Fruit fly (Drosophila melanogaster) whole organism, embryonic: ENCODE data around the gene CG18301.

Experiments
- B-H2 ChIP-seq: fragments of 200-800 bp; sonication (Bioruptor generic); optimal IDR thresholded peaks from 2 replicates; lab custom pipeline; 2018; ENCODE audit warnings: missing biosample characterization, mild to moderate bottlenecking, missing genetic modification characterization
- CG10321 ChIP-seq: fragments of 200-800 bp; sonication (Bioruptor generic); IDR thresholded peaks from 2 replicates; pipeline ENCODE4 v1.3.6; 2022; ENCODE audit warnings: missing biosample characterization, missing genetic modification characterization
- CG12769 ChIP-seq: fragments of 200-800 bp; sonication (Bioruptor generic); optimal IDR thresholded peaks from 2 replicates; lab custom pipeline; 2019; ENCODE audit warnings: missing biosample characterization, mild to moderate bottlenecking, missing genetic modification characterization, moderate library complexity
- CG13123 ChIP-seq: fragments of 200-800 bp; sonication (Bioruptor generic); optimal IDR thresholded peaks from 2 replicates; lab custom pipeline; 2016; ENCODE audit warnings: missing biosample characterization, missing genetic modification characterization
- CG14710 ChIP-seq: fragments of 200-800 bp; sonication (Bioruptor generic); optimal IDR thresholded peaks from 3 replicates; lab custom pipeline; 2019; ENCODE audit warnings: missing biosample characterization, mild to moderate bottlenecking, missing genetic modification characterization, moderate library complexity
- CG15601 ChIP-seq: fragments of 200-800 bp; sonication (Bioruptor generic); optimal IDR thresholded peaks from 3 replicates; lab custom pipeline; 2019; ENCODE audit warnings: missing biosample characterization, mild to moderate bottlenecking, missing genetic modification characterization, moderate library complexity
- CG17186 ChIP-seq: fragments of 200-800 bp; sonication (Bioruptor generic); optimal IDR thresholded peaks from 3 replicates; lab custom pipeline; 2017; ENCODE audit warnings: missing biosample characterization, missing genetic modification reagents, missing genetic modification characterization
- CG17359 ChIP-seq: fragments of 200-800 bp; sonication (Bioruptor generic); optimal IDR thresholded peaks from 3 replicates; lab custom pipeline; 2018; ENCODE audit warnings: missing biosample characterization, mild to moderate bottlenecking, missing genetic modification characterization, moderate library complexity
- CG2129 ChIP-seq: fragments of 200-800 bp; sonication (Bioruptor generic); IDR thresholded peaks from 2 replicates; pipeline ENCODE4 v1.3.6; 2022; ENCODE audit warnings: missing biosample characterization, missing genetic modification characterization; ENCODE audit not compliant: partially characterized antibody
- CG2678 ChIP-seq: fragments of 200-800 bp; sonication (Bioruptor generic); optimal IDR thresholded peaks from 3 replicates; lab custom pipeline; 2019; ENCODE audit warnings: missing biosample characterization, mild to moderate bottlenecking, missing genetic modification characterization, moderate library complexity
- CG2875 ChIP-seq: fragments of 200-800 bp; sonication (Bioruptor generic); optimal IDR thresholded peaks from 2 replicates; lab custom pipeline; 2017; ENCODE audit warnings: missing biosample characterization, mild to moderate bottlenecking, missing genetic modification characterization, missing genetic modification reagents
- CG30431 ChIP-seq: fragments of 200-800 bp; sonication (Bioruptor generic); optimal IDR thresholded peaks from 2 replicates; lab custom pipeline; 2017; ENCODE audit warnings: missing biosample characterization, missing genetic modification characterization
- CG3065 ChIP-seq: fragments of 200-800 bp; sonication (Bioruptor generic); optimal IDR thresholded peaks from 2 replicates; lab custom pipeline; 2016; ENCODE audit warnings: missing biosample characterization, missing genetic modification characterization
- CG3281 ChIP-seq: fragments of 200-800 bp; sonication (Bioruptor generic); optimal IDR thresholded peaks from 3 replicates; lab custom pipeline; 2017; ENCODE audit warnings: missing biosample characterization, mild to moderate bottlenecking, missing genetic modification characterization
- CG4617 ChIP-seq: fragments of 200-800 bp; sonication (Bioruptor generic); optimal IDR thresholded peaks from 3 replicates; lab custom pipeline; 2016; ENCODE audit warnings: missing biosample characterization, missing genetic modification characterization, borderline replicate concordance
- CG6175 ChIP-seq: fragments of 200-800 bp; sonication (Bioruptor generic); IDR thresholded peaks from 3 replicates; pipeline ENCODE4 v1.3.6; 2022; ENCODE audit warnings: missing biosample characterization, missing genetic modification characterization
- CG7357 ChIP-seq: fragments of 200-800 bp; sonication (Bioruptor generic); IDR thresholded peaks from 3 replicates; pipeline ENCODE4 v1.3.6; 2022; ENCODE audit warnings: missing biosample characterization, missing genetic modification characterization
- CG7987 ChIP-seq: fragments of 200-800 bp; sonication (Bioruptor generic); optimal IDR thresholded peaks from 2 replicates; lab custom pipeline; 2018; ENCODE audit warnings: missing biosample characterization, mild to moderate bottlenecking, missing genetic modification characterization, moderate library complexity
- CG8290 ChIP-seq, 3 experiments: fragments of 200-800 bp; sonication (Bioruptor generic); optimal IDR thresholded peaks; 2 replicates each; lab custom pipeline; 2016 to 2019; ENCODE audit warnings: missing biosample characterization in 3 of 3, missing genetic modification characterization in 3 of 3, mild to moderate bottlenecking in 2 of 3, moderate library complexity in 1 of 3
- CG8388 ChIP-seq: fragments of 200-800 bp; sonication (Bioruptor generic); optimal IDR thresholded peaks from 2 replicates; lab custom pipeline; 2019; ENCODE audit warnings: missing biosample characterization, mild to moderate bottlenecking, missing genetic modification characterization, moderate library complexity
- CG9932 ChIP-seq: fragments of 200-800 bp; sonication (Bioruptor generic); IDR thresholded peaks from 2 replicates; pipeline ENCODE4 v1.3.6; 2022; ENCODE audit warnings: missing biosample characterization, missing genetic modification characterization
- Dfd ChIP-seq, 2 experiments: fragments of >200 bp; optimal IDR thresholded peaks; 2 replicates each; lab custom pipeline; 2017; ENCODE audit warnings: missing biosample characterization in 2 of 2, missing genetic modification characterization in 2 of 2
- Drgx ChIP-seq: fragments of 200-800 bp; sonication (Bioruptor generic); IDR thresholded peaks from 2 replicates; pipeline ENCODE4 v1.3.6; 2022; ENCODE audit warnings: missing biosample characterization, missing genetic modification characterization
- E2f1 ChIP-seq: fragments of 200-800 bp; sonication (Bioruptor generic); IDR thresholded peaks from 2 replicates; pipeline ENCODE4 v1.3.6; 2022; ENCODE audit warnings: missing biosample characterization, missing genetic modification characterization
- GATAe ChIP-seq: fragments of 200-800 bp; sonication (Bioruptor generic); conservative IDR thresholded peaks from 2 replicates; pipeline ENCODE4 v1.3.6; 2022; ENCODE audit warnings: missing biosample characterization, missing genetic modification characterization
- HHEX ChIP-seq: fragments of 200-800 bp; sonication (Bioruptor generic); optimal IDR thresholded peaks from 3 replicates; lab custom pipeline; 2017; ENCODE audit warnings: missing biosample characterization, mild to moderate bottlenecking, missing genetic modification characterization, missing genetic modification reagents
- HLHmδ ChIP-seq: fragments of 200-800 bp; sonication (Bioruptor generic); optimal IDR thresholded peaks from 2 replicates; lab custom pipeline; 2018; ENCODE audit warnings: missing biosample characterization, mild to moderate bottlenecking, missing genetic modification characterization, moderate library complexity
- Hsf ChIP-seq: fragments of 200-800 bp; sonication (Bioruptor generic); optimal IDR thresholded peaks from 3 replicates; lab custom pipeline; 2016; ENCODE audit warnings: missing biosample characterization, missing genetic modification characterization
- Lhr ChIP-seq: fragments of 200-800 bp; sonication (Bioruptor generic); optimal IDR thresholded peaks from 3 replicates; lab custom pipeline; 2017; ENCODE audit warnings: mild to moderate bottlenecking, missing biosample characterization, missing genetic modification reagents, missing genetic modification characterization
- Med ChIP-seq: fragments of 200-800 bp; sonication (Bioruptor generic); peaks from one replicate; lab custom pipeline; 2016; ENCODE audit warnings: missing biosample characterization, missing genetic modification characterization, mild to moderate bottlenecking, inconsistent platforms, moderate library complexity
- Meics ChIP-seq: fragments of 200-800 bp; sonication (Bioruptor generic); optimal IDR thresholded peaks from 2 replicates; lab custom pipeline; 2017; ENCODE audit warnings: missing biosample characterization, mild to moderate bottlenecking, missing genetic modification characterization
- PHDP ChIP-seq: fragments of 200-800 bp; sonication (Bioruptor generic); optimal IDR thresholded peaks from 3 replicates; lab custom pipeline; 2018; ENCODE audit warnings: missing biosample characterization, mild to moderate bottlenecking, missing genetic modification characterization, moderate library complexity
- Rfx ChIP-seq: fragments of 200-800 bp; sonication (Bioruptor generic); IDR thresholded peaks from 2 replicates; pipeline ENCODE4 v1.3.6; 2022; ENCODE audit warnings: missing biosample characterization, missing genetic modification characterization
- Trl ChIP-seq, 3 experiments: fragments of >200 bp in 2 of 3; fragments of 200-800 bp in 1 of 3; sonication (Bioruptor generic) in 1 of 3; optimal IDR thresholded peaks; 2 replicates in 1 of 3; 3 replicates in 2 of 3; lab custom pipeline; 2016 to 2017; ENCODE audit warnings: missing biosample characterization in 1 of 3, missing genetic modification characterization in 1 of 3
- YL-1 ChIP-seq: fragments of 200-800 bp; sonication (Bioruptor generic); optimal IDR thresholded peaks from 3 replicates; lab custom pipeline; 2017; ENCODE audit warnings: missing biosample characterization, mild to moderate bottlenecking, missing genetic modification characterization
- ac ChIP-seq: fragments of 200-800 bp; sonication (Bioruptor generic); optimal IDR thresholded peaks from 3 replicates; lab custom pipeline; 2017; ENCODE audit warnings: missing biosample characterization, mild to moderate bottlenecking, missing genetic modification characterization
- bcd ChIP-seq: fragments of 200-800 bp; sonication (Bioruptor generic); optimal IDR thresholded peaks from 2 replicates; lab custom pipeline; 2017; ENCODE audit warnings: missing biosample characterization, mild to moderate bottlenecking, missing genetic modification characterization
- disco-r ChIP-seq: fragments of 200-800 bp; sonication (Bioruptor generic); optimal IDR thresholded peaks from 2 replicates; lab custom pipeline; 2016; ENCODE audit warnings: missing biosample characterization, missing genetic modification characterization
- exex ChIP-seq: fragments of 200-800 bp; sonication (Bioruptor generic); optimal IDR thresholded peaks from 4 replicates; lab custom pipeline; 2018; ENCODE audit warnings: missing biosample characterization, mild to moderate bottlenecking, missing genetic modification characterization, moderate library complexity
- fd102C ChIP-seq: fragments of 200-800 bp; sonication (Bioruptor generic); optimal IDR thresholded peaks from 2 replicates; lab custom pipeline; 2018; ENCODE audit warnings: missing biosample characterization, mild to moderate bottlenecking, missing genetic modification characterization, moderate library complexity
- fd3F ChIP-seq: fragments of 200-800 bp; sonication (Bioruptor generic); optimal IDR thresholded peaks from 2 replicates; lab custom pipeline; 2018; ENCODE audit warnings: missing biosample characterization, mild to moderate bottlenecking, missing genetic modification characterization, moderate library complexity
- gcm ChIP-seq: fragments of 200-800 bp; sonication (Bioruptor generic); optimal IDR thresholded peaks from 2 replicates; lab custom pipeline; 2019; ENCODE audit warnings: missing biosample characterization, mild to moderate bottlenecking, missing genetic modification characterization, moderate library complexity
- hkb ChIP-seq, 2 experiments: fragments of 200-800 bp in 1 of 2; fragments of >200 bp in 1 of 2; sonication (Bioruptor generic) in 1 of 2; IDR thresholded peaks in 1 of 2; optimal IDR thresholded peaks in 1 of 2; 2 replicates each; pipeline versions ENCODE4 v1.3.6 to Lab custom; 2017 to 2022; ENCODE audit warnings: missing biosample characterization in 1 of 2, missing genetic modification characterization in 1 of 2
- nau ChIP-seq: fragments of 200-800 bp; sonication (Bioruptor generic); optimal IDR thresholded peaks from 3 replicates; lab custom pipeline; 2017; ENCODE audit warnings: missing biosample characterization, mild to moderate bottlenecking, missing genetic modification characterization, missing genetic modification reagents
- rib ChIP-seq: fragments of 200-800 bp; sonication (Bioruptor generic); IDR thresholded peaks from 2 replicates; pipeline ENCODE4 v1.3.6; 2022; ENCODE audit warnings: missing biosample characterization, missing genetic modification characterization
- sr ChIP-seq: fragments of 200-800 bp; sonication (Bioruptor generic); IDR thresholded peaks from 3 replicates; pipeline ENCODE4 v1.3.6; 2022; ENCODE audit warnings: missing biosample characterization, missing genetic modification characterization
- tap ChIP-seq: fragments of 200-800 bp; optimal IDR thresholded peaks from 3 replicates; lab custom pipeline; 2019; ENCODE audit warnings: missing biosample characterization, mild to moderate bottlenecking, missing genetic modification characterization, moderate library complexity
- tup ChIP-seq: fragments of 200-800 bp; sonication (Bioruptor generic); optimal IDR thresholded peaks from 2 replicates; lab custom pipeline; 2016; ENCODE audit warnings: missing biosample characterization, mild to moderate bottlenecking, missing genetic modification characterization, moderate library complexity

The CG18301 gene

dm6 chr2L:10552807-10553206, 21.2 kb downstream of the CG18301 start (continued):
- peak; percentile 10 for TF ChIP-seq fd3F (GFP tag; lab: Kevin White, UChicago)
- no peak for TF ChIP-seq CG4617
- no peak for TF ChIP-seq CG9932
- no peak for TF ChIP-seq rib (GFP tag; lab: Robert Waterston, UW)
- no peak for TF ChIP-seq CG2129
- peak; percentile 49 for TF ChIP-seq PHDP (tag; lab: Kevin White, UChicago)
- peak; percentile 9 for TF ChIP-seq CG3281 (GFP tag; lab: Kevin White, UChicago)
- peak; percentile 80 for TF ChIP-seq Med (GFP tag; lab: Kevin White, UChicago)
- TF ChIP-seq Meics (GFP tag; lab: Kevin White, UChicago) = peak; percentile 24
- peak; percentile 48 for TF ChIP-seq HHEX (GFP tag; lab: Kevin White, UChicago)
- no peak for TF ChIP-seq Trl (optimal IDR thresholded peaks at IDR 0.05; lab: Kevin White, UChicago)
- peak; percentile 21 for TF ChIP-seq Trl (GFP tag; optimal IDR thresholded peaks at IDR 0.05; lab: Kevin White, UChicago)
- TF ChIP-seq CG8290 (GFP tag; optimal IDR thresholded peaks at IDR 0.05; lab: Kevin White, UChicago) = peak; percentile 20
- peak; percentile 59 to 61 for TF ChIP-seq CG8290 (tag; optimal IDR thresholded peaks at IDR 0.05; lab: Kevin White, UChicago)
- no peak for TF ChIP-seq Dfd (GFP tag; optimal IDR thresholded peaks at IDR 0.05; lab: Kevin White, UChicago)
- peak; percentile 22 for TF ChIP-seq bcd (GFP tag; lab: Kevin White, UChicago)
- TF ChIP-seq gcm (GFP tag; lab: Kevin White, UChicago) = peak; percentile 21
- TF ChIP-seq YL-1 (GFP tag; lab: Kevin White, UChicago) = no peak
- TF ChIP-seq Rfx (GFP tag; lab: Robert Waterston, UW) = peak; percentile 52; the same call in 1 of the 2 replicates
- TF ChIP-seq CG30431 (GFP tag; lab: Kevin White, UChicago) = no peak
- no peak for TF ChIP-seq B-H2 (GFP tag; lab: Kevin White, UChicago)
- peak; percentile 16; the same call in 1 of the 2 replicates for TF ChIP-seq E2f1 (GFP tag; lab: Robert Waterston, UW)
- TF ChIP-seq CG2875 = peak; percentile 51
- TF ChIP-seq HLHmδ (GFP tag; lab: Kevin White, UChicago) = peak; percentile 85
- TF ChIP-seq sr (GFP tag; lab: Robert Waterston, UW) = no peak
- TF ChIP-seq disco-r (GFP tag; lab: Kevin White, UChicago) = no peak
- TF ChIP-seq nau (GFP tag; lab: Kevin White, UChicago) = peak; percentile 41
- peak; percentile 20 for TF ChIP-seq CG17359 (tag; lab: Kevin White, UChicago)
- no peak for TF ChIP-seq tup
- peak; percentile 37 for TF ChIP-seq ac
- TF ChIP-seq fd102C = peak; percentile 21
- peak; percentile 35 for TF ChIP-seq Lhr (GFP tag; lab: Kevin White, UChicago)
- peak; percentile 40 for TF ChIP-seq CG2678 (tag; lab: Kevin White, UChicago)
- no peak for TF ChIP-seq GATAe
- TF ChIP-seq Hsf = peak; percentile 8
- peak; percentile 73 for TF ChIP-seq CG7987
- peak; percentile 69 for TF ChIP-seq CG15601
- peak; percentile 49 for TF ChIP-seq CG14710 (tag; lab: Kevin White, UChicago)
- TF ChIP-seq CG10321 (GFP tag; lab: Robert Waterston, UW) = peak; percentile 42; the same call in 1 of the 2 replicates
- peak; percentile 0 for TF ChIP-seq CG12769 (tag; lab: Kevin White, UChicago)
- TF ChIP-seq hkb (optimal IDR thresholded peaks at IDR 0.05; lab: Kevin White, UChicago) = no peak
- TF ChIP-seq hkb (GFP tag; IDR thresholded peaks at IDR 0.05; lab: Robert Waterston, UW) = 0 out of 2 replicates have a peak, but pooled peaks have one; percentile 25
- no peak for TF ChIP-seq CG6175
- peak; percentile 8 for TF ChIP-seq CG17186
- no peak for TF ChIP-seq CG8388 (GFP tag; lab: Kevin White, UChicago)
- peak; percentile 36 for TF ChIP-seq exex (tag; lab: Kevin White, UChicago)
- no peak for TF ChIP-seq tap (tag; lab: Kevin White, UChicago)
- TF ChIP-seq CG7357 = no peak
- TF ChIP-seq CG13123 (GFP tag; lab: Kevin White, UChicago) = peak; percentile 28
- TF ChIP-seq Drgx = no peak
- no peak for TF ChIP-seq CG3065
